Worm (Caenorhabditis elegans) whole organism, L3 larva: ENCODE measurements around the gene daf-3.

Experiments
- aly-2 ChIP-seq: fragments of 150-350 bp; optimal IDR thresholded peaks from 2 replicates; lab custom pipeline; 2014; ENCODE audit warnings: missing biosample characterization, missing genetic modification characterization
- egl-27 ChIP-seq: sonication (generic microtip); optimal IDR thresholded peaks from 4 replicates; lab custom pipeline; 2017; ENCODE audit warnings: missing biosample characterization, missing genetic modification reagents, missing genetic modification characterization
- fos-1 ChIP-seq: fragments of 150-350 bp; optimal IDR thresholded peaks from 2 replicates; lab custom pipeline; 2014; ENCODE audit warnings: missing biosample characterization, missing genetic modification characterization
- nhr-23 ChIP-seq: fragments of 150-350 bp; optimal IDR thresholded peaks from 2 replicates; lab custom pipeline; 2014; ENCODE audit warnings: missing biosample characterization, missing genetic modification reagents, missing genetic modification characterization
- snpc-4 ChIP-seq: fragments of 150-350 bp; optimal IDR thresholded peaks from 2 replicates; lab custom pipeline; 2014; ENCODE audit warnings: missing biosample characterization, missing genetic modification characterization
- ztf-11 ChIP-seq: fragments of 150-350 bp; optimal IDR thresholded peaks from 2 replicates; lab custom pipeline; 2014; ENCODE audit warnings: missing biosample characterization, missing genetic modification characterization

DNA sequence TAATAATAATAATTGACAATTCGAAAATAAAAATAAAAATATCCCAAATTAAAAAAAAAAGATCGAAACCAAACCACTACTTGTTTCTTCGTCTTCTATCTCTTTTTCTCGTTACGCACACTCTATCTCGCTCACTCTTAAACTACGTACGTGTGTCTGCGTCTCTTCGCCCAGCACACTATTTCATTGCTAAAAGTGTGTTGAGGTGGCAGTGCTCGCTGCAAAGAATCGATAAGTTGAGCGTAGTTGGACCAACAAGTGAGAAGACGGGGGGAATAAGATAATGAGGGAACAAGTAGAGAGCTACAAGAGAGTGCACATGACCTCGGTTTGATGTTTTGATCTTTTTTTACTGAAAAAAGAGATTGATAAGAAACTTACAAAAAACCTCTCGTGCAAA lies 649 bp upstream of the daf-3 start:
- no peak for TF ChIP-seq nhr-23 (tag; lab: Kevin White, UChicago)
- no peak for TF ChIP-seq ztf-11 (tag; lab: Kevin White, UChicago)
- no peak for TF ChIP-seq snpc-4
- TF ChIP-seq aly-2 (tag; lab: Kevin White, UChicago): no peak
- TF ChIP-seq egl-27: no peak
- no peak for TF ChIP-seq fos-1
